Worm (Caenorhabditis elegans): ENCODE results near the gene T07G12.3.

- TF ChIP-seq dao-5 (tag; optimal IDR thresholded peaks at IDR 0.05) (no peak), him-1 (tag; optimal IDR thresholded peaks at IDR 0.05) (no peak), W03F9.2 (tag; optimal IDR thresholded peaks at IDR 0.05) (no peak)
These were observed 12.9 kb downstream of the T07G12.3 start, which contains the start of gene zim-1 for ce11 chrIV:10546589-10547136.

Measured in whole organism, L4/young adult.